Fruit fly (Drosophila melanogaster): Measurements from ENCODE around the gene Dhfr.
A peak's percentile ranks its signal among the peaks of the same experiment; 100 is the strongest.

Gene Dhfr

DNA sequence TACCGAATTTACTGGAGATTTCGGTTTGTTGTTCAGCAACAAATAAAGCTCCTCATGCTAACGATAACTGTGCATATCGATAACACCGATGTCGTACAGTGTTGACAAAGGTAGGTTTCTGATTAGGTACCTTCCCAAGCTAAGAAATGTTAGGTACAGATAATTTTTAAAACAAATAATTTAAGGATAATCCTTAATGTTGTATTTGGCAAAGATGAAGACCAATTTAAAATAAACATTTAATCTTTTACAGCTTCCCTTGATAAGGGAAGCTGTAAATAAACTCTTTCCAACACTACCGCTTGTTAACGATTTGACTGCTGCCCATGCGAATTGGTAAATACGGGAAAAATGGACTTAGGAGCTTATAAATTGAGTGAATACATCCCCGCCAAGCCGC, 38.0 kb upstream of the Dhfr start, which contains the start of the genes Ttc1 and CG14882 (continued):
- TF ChIP-seq Ptx1 (GFP tag; IDR thresholded peaks at IDR 0.05) = peak; percentile 91
- TF ChIP-seq Awh (GFP tag; IDR thresholded peaks at IDR 0.05) = peak; percentile 79
- peak; percentile 49 for TF ChIP-seq CG11398 (GFP tag; optimal IDR thresholded peaks at IDR 0.05)
- peak; percentile 78 for TF ChIP-seq en (GFP tag; optimal IDR thresholded peaks at IDR 0.05)
- TF ChIP-seq CG16779 (GFP tag; IDR thresholded peaks at IDR 0.05) = peak; percentile 55
- TF ChIP-seq Drgx (GFP tag; IDR thresholded peaks at IDR 0.05) = peak; percentile 85
- peak; percentile 74 for TF ChIP-seq CG10979 (tag; optimal IDR thresholded peaks at IDR 0.05)
- TF ChIP-seq Sry-δ (GFP tag; optimal IDR thresholded peaks at IDR 0.05) = peak; percentile 49
- TF ChIP-seq lmd (GFP tag; IDR thresholded peaks at IDR 0.05) = peak; percentile 80
- peak in 1 of 2 experiments; percentile 28 for TF ChIP-seq insv (GFP tag; optimal IDR thresholded peaks at IDR 0.05)
- peak; percentile 85 for TF ChIP-seq esg (GFP tag; conservative IDR thresholded peaks at IDR 0.05)
- TF ChIP-seq dpn (GFP tag; optimal IDR thresholded peaks at IDR 0.05) = peak; percentile 84 to 91
- TF ChIP-seq pb (GFP tag; optimal IDR thresholded peaks at IDR 0.05) = no peak
- peak; percentile 95 for TF ChIP-seq slbo (GFP tag; IDR thresholded peaks at IDR 0.05)
- peak; percentile 25 for TF ChIP-seq zen (tag; optimal IDR thresholded peaks at IDR 0.05)
- TF ChIP-seq CG17385 (GFP tag; optimal IDR thresholded peaks at IDR 0.05) = peak; percentile 84
- peak; percentile 27 for TF ChIP-seq MTF-1 (GFP tag; optimal IDR thresholded peaks at IDR 0.05; ENCODE audit: borderline replicate concordance)
- peak; percentile 93 for TF ChIP-seq tgo (GFP tag; IDR thresholded peaks at IDR 0.05)
- TF ChIP-seq CG43689 (GFP tag; IDR thresholded peaks at IDR 0.05) = peak; percentile 77
- TF ChIP-seq slou (GFP tag; optimal IDR thresholded peaks at IDR 0.05) = peak; percentile 74
- TF ChIP-seq CG10267 (tag; optimal IDR thresholded peaks at IDR 0.05) = peak; percentile 94
- TF ChIP-seq CG17912 (GFP tag; optimal IDR thresholded peaks at IDR 0.05) = no peak
- TF ChIP-seq CG31388 (GFP tag; optimal IDR thresholded peaks at IDR 0.05) = no peak
- no peak for TF ChIP-seq tio (GFP tag; optimal IDR thresholded peaks at IDR 0.05)
- peak; percentile 24 for TF ChIP-seq schlank (tag; optimal IDR thresholded peaks at IDR 0.05)
- TF ChIP-seq pita (GFP tag; optimal IDR thresholded peaks at IDR 0.05) = no peak
- no peak for TF ChIP-seq Dfd (GFP tag; optimal IDR thresholded peaks at IDR 0.05)
- peak; percentile 55 for TF ChIP-seq Adf1 (GFP tag; IDR thresholded peaks at IDR 0.05)
- peak; percentile 51; the same call in 1 of the 2 replicates for TF ChIP-seq cas (GFP tag; IDR thresholded peaks at IDR 0.05)
- peak; percentile 97 for TF ChIP-seq Med (GFP tag)
- TF ChIP-seq Hr3 (GFP tag; optimal IDR thresholded peaks at IDR 0.05) = peak; percentile 86
- peak; percentile 44 for TF ChIP-seq CG9876 (GFP tag; optimal IDR thresholded peaks at IDR 0.05)
- TF ChIP-seq pfk (GFP tag; optimal IDR thresholded peaks at IDR 0.05) = no peak
- TF ChIP-seq sug (tag; optimal IDR thresholded peaks at IDR 0.05) = peak; percentile 81
- peak; percentile 90 for TF ChIP-seq bab2 (GFP tag; optimal IDR thresholded peaks at IDR 0.05)
- no peak; the same call in 1 of the 2 replicates for TF ChIP-seq ro (GFP tag; IDR thresholded peaks at IDR 0.05)
- TF ChIP-seq CG3726 (GFP tag; IDR thresholded peaks at IDR 0.05) = peak; percentile 68; the same call in 2 of the 3 replicates
- TF ChIP-seq trem (tag; optimal IDR thresholded peaks at IDR 0.05) = peak; percentile 40
- no peak for TF ChIP-seq HmgD (GFP tag; optimal IDR thresholded peaks at IDR 0.05)
- peak; percentile 73 for TF ChIP-seq CG10321 (GFP tag; IDR thresholded peaks at IDR 0.05)
- no peak for TF ChIP-seq Abd-B (GFP tag; optimal IDR thresholded peaks at IDR 0.05)
- peak; percentile 72 for TF ChIP-seq CG2116 (GFP tag; optimal IDR thresholded peaks at IDR 0.05)
- no peak for TF ChIP-seq ac (GFP tag; optimal IDR thresholded peaks at IDR 0.05)
- peak; percentile 53 for TF ChIP-seq Atf3 (GFP tag; optimal IDR thresholded peaks at IDR 0.05)
- TF ChIP-seq tll (GFP tag; optimal IDR thresholded peaks at IDR 0.05) = peak in 1 of 2 experiments; percentile 36
- TF ChIP-seq fd64A (GFP tag; optimal IDR thresholded peaks at IDR 0.05) = no peak
- TF ChIP-seq CG7271 (tag; optimal IDR thresholded peaks at IDR 0.05) = no peak
- TF ChIP-seq z (GFP tag; IDR thresholded peaks at IDR 0.05) = no peak
- peak; percentile 22 for TF ChIP-seq CG6654 (GFP tag; optimal IDR thresholded peaks at IDR 0.05)
- TF ChIP-seq sc (optimal IDR thresholded peaks at IDR 0.05) = no peak
- peak; percentile 61 for TF ChIP-seq sc (GFP tag; optimal IDR thresholded peaks at IDR 0.05)
- no peak; the same call in 1 of the 2 replicates for TF ChIP-seq gt (GFP tag; IDR thresholded peaks at IDR 0.05)
